Fruit fly (Drosophila melanogaster) whole organism, embryonic: ENCODE results near the gene mRpS31.
A peak's percentile ranks its signal among the peaks of the same experiment; 100 is the strongest.

Experiments used
- Blimp-1 ChIP-seq: fragments of 200-800 bp; sonication (Bioruptor generic); optimal IDR thresholded peaks from 3 replicates; lab custom pipeline; 2018; ENCODE audit warnings: missing biosample characterization, missing genetic modification characterization, mild to moderate bottlenecking, moderate library complexity, missing genetic modification reagents
- CG17612 ChIP-seq: fragments of 200-800 bp; sonication (Bioruptor generic); IDR thresholded peaks from 2 replicates; pipeline ENCODE4 v1.3.6; 2022; ENCODE audit warnings: missing biosample characterization, missing genetic modification characterization
- CG2120 ChIP-seq: fragments of 200-800 bp; sonication (Bioruptor generic); optimal IDR thresholded peaks from 3 replicates; lab custom pipeline; 2016; ENCODE audit warnings: missing biosample characterization, missing genetic modification characterization
- CG30020 ChIP-seq: fragments of 200-800 bp; optimal IDR thresholded peaks from 2 replicates; lab custom pipeline; 2019; ENCODE audit warnings: missing biosample characterization, mild to moderate bottlenecking, missing genetic modification characterization, moderate library complexity
- CG31388 ChIP-seq: fragments of 200-800 bp; sonication (Bioruptor generic); optimal IDR thresholded peaks from 2 replicates; lab custom pipeline; 2016; ENCODE audit warnings: missing biosample characterization, missing genetic modification characterization
- CG34224 ChIP-seq: fragments of 200-800 bp; sonication (Bioruptor generic); IDR thresholded peaks from 3 replicates; pipeline ENCODE4 v1.3.6; 2022; ENCODE audit warnings: missing biosample characterization, missing genetic modification characterization; ENCODE audit not compliant: partially characterized antibody
- Dfd ChIP-seq, 2 experiments: fragments of >200 bp; optimal IDR thresholded peaks; 2 replicates each; lab custom pipeline; 2017; ENCODE audit warnings: missing biosample characterization in 2 of 2, missing genetic modification characterization in 2 of 2
- Dll ChIP-seq: fragments of 200-800 bp; sonication (Bioruptor generic); IDR thresholded peaks from 4 replicates; pipeline ENCODE4 v1.3.6; 2022; ENCODE audit warnings: missing biosample characterization, missing genetic modification characterization; ENCODE audit not compliant: partially characterized antibody
- MTF-1 ChIP-seq: fragments of 200-800 bp; sonication (Bioruptor generic); optimal IDR thresholded peaks from 2 replicates; lab custom pipeline; 2018; ENCODE audit warnings: missing biosample characterization, mild to moderate bottlenecking, missing genetic modification characterization, borderline replicate concordance
- ara ChIP-seq: fragments of 200-800 bp; sonication (Bioruptor generic); IDR thresholded peaks from 2 replicates; pipeline ENCODE4 v1.3.6; 2022; ENCODE audit warnings: missing biosample characterization, missing genetic modification characterization
- fru ChIP-seq: fragments of >200 bp; optimal IDR thresholded peaks from 2 replicates; lab custom pipeline; 2017
- pan ChIP-seq, 4 experiments: fragments of >200 bp in 3 of 4; fragments of 200-800 bp in 1 of 4; sonication (Bioruptor generic) in 1 of 4; optimal IDR thresholded peaks in 3 of 4; IDR thresholded peaks in 1 of 4; 2 replicates each; pipeline versions ENCODE4 v1.3.6 to Lab custom; 2017 to 2022; ENCODE audit warnings: missing biosample characterization in 2 of 4, missing genetic modification characterization in 2 of 4, mixed read lengths in 1 of 4
- pros ChIP-seq: fragments of 200-800 bp; sonication (Bioruptor generic); optimal IDR thresholded peaks from 3 replicates; lab custom pipeline; 2019; ENCODE audit warnings: missing biosample characterization, mild to moderate bottlenecking, missing genetic modification characterization, moderate library complexity
- sim ChIP-seq: fragments of 200-800 bp; sonication (Bioruptor generic); IDR thresholded peaks from 2 replicates; pipeline ENCODE4 v1.3.6; 2022; ENCODE audit warnings: missing biosample characterization, missing genetic modification characterization

DNA sequence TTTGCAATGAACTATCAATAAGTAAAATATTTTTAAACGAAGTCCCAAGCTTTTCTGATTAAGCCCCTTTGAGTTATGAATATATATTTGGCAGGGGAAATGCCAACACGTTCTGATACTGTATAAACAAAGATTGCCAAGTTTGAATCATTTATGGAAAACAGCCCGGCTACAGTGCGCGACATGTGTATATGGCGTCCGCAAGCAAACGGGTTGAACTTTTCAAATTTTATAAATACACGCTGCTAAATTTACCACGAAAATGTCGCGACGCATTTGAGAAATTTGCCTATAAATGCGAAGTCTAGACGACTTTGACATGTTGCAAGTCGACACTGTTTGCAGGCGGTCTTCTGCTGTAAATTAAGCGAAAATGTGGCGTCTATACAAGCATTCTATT lies 43.1 kb downstream of the mRpS31 start:
- TF ChIP-seq CG31388 (GFP tag; lab: Kevin White, UChicago), result no peak
- TF ChIP-seq fru (lab: Kevin White, UChicago), result no peak
- no peak for TF ChIP-seq CG34224 (GFP tag; lab: Robert Waterston, UW)
- no peak for TF ChIP-seq CG30020 (tag; lab: Kevin White, UChicago)
- TF ChIP-seq ara (GFP tag; lab: Robert Waterston, UW), result no peak
- TF ChIP-seq CG17612, result 0 out of 2 replicates have a peak, but pooled peaks have one; percentile 11
- TF ChIP-seq MTF-1 (GFP tag; lab: Kevin White, UChicago), result no peak
- TF ChIP-seq Dll (GFP tag; lab: Robert Waterston, UW), result no peak
- no peak for TF ChIP-seq Blimp-1 (GFP tag; lab: Kevin White, UChicago)
- no peak for TF ChIP-seq Dfd (GFP tag; optimal IDR thresholded peaks at IDR 0.05; lab: Kevin White, UChicago)
- TF ChIP-seq pros (GFP tag; lab: Kevin White, UChicago), result no peak
- no peak for TF ChIP-seq pan (optimal IDR thresholded peaks at IDR 0.05; lab: Kevin White, UChicago)
- peak in 1 of 2 experiments; percentile 56 for TF ChIP-seq pan (GFP tag; optimal IDR thresholded peaks at IDR 0.05 in 1 of 2, IDR thresholded peaks at IDR 0.05 in 1 of 2)
- no peak for TF ChIP-seq sim (GFP tag; lab: Robert Waterston, UW)
- TF ChIP-seq CG2120 (GFP tag; lab: Kevin White, UChicago), result peak; percentile 81
